Fruit fly (Drosophila melanogaster) whole organism, wandering third instar larva: Measurements from ENCODE around the gene Lgr4.
A peak's percentile ranks its signal among the peaks of the same experiment; 100 is the strongest.
"Not testable (repeated sequence)": the region's sequence is repeated elsewhere in the genome, so short reads cannot be mapped to it uniquely, and the experiment has no call there.

Source experiments
- Abd-B ChIP-seq: fragments of >200 bp; optimal IDR thresholded peaks from 2 replicates; lab custom pipeline; 2017; ENCODE audit warnings: missing biosample characterization, missing genetic modification characterization
- CG32264 ChIP-seq: fragments of 200-800 bp; sonication (Bioruptor generic); optimal IDR thresholded peaks from 2 replicates; lab custom pipeline; 2016; ENCODE audit warnings: missing biosample characterization, missing genetic modification characterization
- CG9705 ChIP-seq: fragments of 200-800 bp; sonication (Bioruptor generic); optimal IDR thresholded peaks from 2 replicates; lab custom pipeline; 2018; ENCODE audit warnings: missing biosample characterization, mild to moderate bottlenecking, missing genetic modification characterization
- CrebA ChIP-seq: fragments of 200-800 bp; sonication (Bioruptor generic); optimal IDR thresholded peaks from 2 replicates; lab custom pipeline; 2016; ENCODE audit warnings: missing biosample characterization, mild to moderate bottlenecking, missing genetic modification characterization, borderline replicate concordance
- Dfd ChIP-seq: fragments of >200 bp; optimal IDR thresholded peaks from 2 replicates; lab custom pipeline; 2017; ENCODE audit warnings: missing biosample characterization, missing genetic modification characterization
- Dif ChIP-seq: fragments of 200-275, 200-300 bp; sonication (Bioruptor generic); optimal IDR thresholded peaks from 2 replicates; lab custom pipeline; 2018; ENCODE audit warnings: missing biosample characterization, missing genetic modification characterization; ENCODE audit not compliant: partially characterized antibody
- GATAd ChIP-seq: sonication (Bioruptor generic); optimal IDR thresholded peaks from 2 replicates; lab custom pipeline; 2016; ENCODE audit warnings: missing biosample characterization, missing genetic modification characterization
- HLH106 ChIP-seq: fragments of 200-800 bp; optimal IDR thresholded peaks from 3 replicates; lab custom pipeline; 2019; ENCODE audit warnings: missing biosample characterization, mild to moderate bottlenecking, missing genetic modification characterization, moderate library complexity
- Hnf4 ChIP-seq: fragments of 200-800 bp; sonication (Bioruptor generic); optimal IDR thresholded peaks from 2 replicates; lab custom pipeline; 2016; ENCODE audit warnings: missing biosample characterization, mild to moderate bottlenecking, missing genetic modification characterization
- Hr78 ChIP-seq: fragments of >200 bp; optimal IDR thresholded peaks from 2 replicates; lab custom pipeline; 2017; ENCODE audit warnings: missing biosample characterization, missing genetic modification characterization
- Hr83 ChIP-seq: fragments of 200-300 bp; sonication (Bioruptor generic); optimal IDR thresholded peaks from 2 replicates; lab custom pipeline; 2016; ENCODE audit warnings: missing biosample characterization, mild to moderate bottlenecking, missing genetic modification characterization, moderate library complexity; ENCODE audit not compliant: poor library complexity, severe bottlenecking
- Jra ChIP-seq: sonication (Bioruptor generic); optimal IDR thresholded peaks from 2 replicates; lab custom pipeline; 2016; ENCODE audit warnings: missing biosample characterization, missing genetic modification characterization
- Mio ChIP-seq: sonication (Bioruptor generic); optimal IDR thresholded peaks from 2 replicates; lab custom pipeline; 2016; ENCODE audit warnings: missing biosample characterization, missing genetic modification characterization
- Myc ChIP-seq: fragments of >200 bp; optimal IDR thresholded peaks from 2 replicates; lab custom pipeline; 2017
- N ChIP-seq: fragments of >200 bp; optimal IDR thresholded peaks from 2 replicates; lab custom pipeline; 2018; ENCODE audit warnings: missing biosample characterization, missing external identifiers, missing genetic modification characterization
- OdsH ChIP-seq: fragments of 200-800 bp; sonication (Bioruptor generic); optimal IDR thresholded peaks from 2 replicates; lab custom pipeline; 2016; ENCODE audit warnings: missing biosample characterization, mild to moderate bottlenecking, missing genetic modification characterization
- Rel ChIP-seq, 2 experiments: fragments of 200-800 bp; sonication (Bioruptor generic) in 1 of 2; optimal IDR thresholded peaks; 2 replicates in 1 of 2; 3 replicates in 1 of 2; lab custom pipeline; 2016 to 2019; ENCODE audit warnings: mild to moderate bottlenecking in 2 of 2, missing biosample characterization in 2 of 2, missing genetic modification characterization in 2 of 2, moderate library complexity in 1 of 2
- Sp1 ChIP-seq: fragments of 200-800 bp; sonication (Bioruptor generic); optimal IDR thresholded peaks from 3 replicates; lab custom pipeline; 2019; ENCODE audit warnings: missing biosample characterization, mild to moderate bottlenecking, missing genetic modification characterization, moderate library complexity
- Vsx2 ChIP-seq: fragments of 200-300, 225-300 bp; sonication (Bioruptor generic); optimal IDR thresholded peaks from 2 replicates; lab custom pipeline; 2018; ENCODE audit warnings: missing biosample characterization, missing genetic modification characterization; ENCODE audit not compliant: partially characterized antibody
- br ChIP-seq: fragments of 200-800 bp; sonication (Bioruptor generic); optimal IDR thresholded peaks from 2 replicates; lab custom pipeline; 2016; ENCODE audit warnings: missing biosample characterization, missing genetic modification characterization
- brk ChIP-seq: fragments of 200-800 bp; sonication (Bioruptor generic); optimal IDR thresholded peaks from 2 replicates; lab custom pipeline; 2016; ENCODE audit warnings: missing biosample characterization, mild to moderate bottlenecking, missing genetic modification characterization
- dl ChIP-seq, 2 experiments: fragments of 175-275, 200-275 bp in 1 of 2; fragments of 200-275 bp in 1 of 2; sonication (Bioruptor generic); optimal IDR thresholded peaks; lab custom pipeline; 2018; ENCODE audit warnings: mild to moderate bottlenecking in 2 of 2, missing biosample characterization in 2 of 2, missing genetic modification characterization in 2 of 2, moderate library complexity in 2 of 2; ENCODE audit not compliant: partially characterized antibody in 2 of 2, insufficient read depth in 1 of 2
- dsf ChIP-seq: sonication (Bioruptor generic); optimal IDR thresholded peaks from 2 replicates; lab custom pipeline; 2016; ENCODE audit warnings: missing biosample characterization, missing genetic modification characterization, borderline replicate concordance
- ey ChIP-seq: fragments of 200-800 bp; sonication (Bioruptor generic); optimal IDR thresholded peaks from 2 replicates; lab custom pipeline; 2016; ENCODE audit warnings: missing biosample characterization, missing genetic modification characterization
- foxo ChIP-seq, 2 experiments: fragments of 200-800 bp; sonication (Bioruptor generic); optimal IDR thresholded peaks; 2 replicates in 1 of 2; 3 replicates in 1 of 2; lab custom pipeline; 2016 to 2017; ENCODE audit warnings: missing biosample characterization in 2 of 2, missing genetic modification characterization in 2 of 2
- fru ChIP-seq: fragments of 200-800 bp; sonication (Bioruptor generic); optimal IDR thresholded peaks from 3 replicates; lab custom pipeline; 2016; ENCODE audit warnings: missing biosample characterization, mild to moderate bottlenecking, missing genetic modification characterization
- h ChIP-seq: fragments of 200-800 bp; sonication (Bioruptor generic); optimal IDR thresholded peaks from 3 replicates; lab custom pipeline; 2016; ENCODE audit warnings: missing biosample characterization, mild to moderate bottlenecking, missing genetic modification characterization
- jim ChIP-seq: fragments of 175-275, 200-325 bp; sonication (Bioruptor generic); optimal IDR thresholded peaks from 2 replicates; lab custom pipeline; 2016; ENCODE audit warnings: missing biosample characterization, mild to moderate bottlenecking, missing genetic modification characterization
- lola ChIP-seq: fragments of >200 bp; optimal IDR thresholded peaks from 2 replicates; lab custom pipeline; 2017; ENCODE audit warnings: missing biosample characterization, missing genetic modification characterization
- pan ChIP-seq: fragments of >200 bp; optimal IDR thresholded peaks from 2 replicates; lab custom pipeline; 2017
- psq ChIP-seq: fragments of 200-800 bp; sonication (Bioruptor generic); optimal IDR thresholded peaks from 3 replicates; lab custom pipeline; 2017; ENCODE audit warnings: missing biosample characterization, mild to moderate bottlenecking, missing genetic modification characterization, moderate library complexity
- rgr ChIP-seq: fragments of 200-800 bp; sonication (Bioruptor generic); optimal IDR thresholded peaks from 3 replicates; lab custom pipeline; 2016; ENCODE audit warnings: missing biosample characterization, mild to moderate bottlenecking, missing genetic modification characterization
- sage ChIP-seq: fragments of 200-800 bp; sonication (Bioruptor generic); optimal IDR thresholded peaks from 2 replicates; lab custom pipeline; 2016; ENCODE audit warnings: missing biosample characterization, mild to moderate bottlenecking, missing genetic modification characterization
- sv ChIP-seq: fragments of 200-800 bp; sonication (Bioruptor generic); optimal IDR thresholded peaks from 3 replicates; lab custom pipeline; 2016; ENCODE audit warnings: missing biosample characterization, missing genetic modification characterization
- tai ChIP-seq: sonication (Bioruptor generic); optimal IDR thresholded peaks from 2 replicates; lab custom pipeline; 2016; ENCODE audit warnings: missing biosample characterization, missing genetic modification characterization
- usp ChIP-seq: fragments of >200 bp; optimal IDR thresholded peaks from 2 replicates; lab custom pipeline; 2017; ENCODE audit warnings: missing biosample characterization, missing genetic modification characterization

Gene Lgr4

DNA sequence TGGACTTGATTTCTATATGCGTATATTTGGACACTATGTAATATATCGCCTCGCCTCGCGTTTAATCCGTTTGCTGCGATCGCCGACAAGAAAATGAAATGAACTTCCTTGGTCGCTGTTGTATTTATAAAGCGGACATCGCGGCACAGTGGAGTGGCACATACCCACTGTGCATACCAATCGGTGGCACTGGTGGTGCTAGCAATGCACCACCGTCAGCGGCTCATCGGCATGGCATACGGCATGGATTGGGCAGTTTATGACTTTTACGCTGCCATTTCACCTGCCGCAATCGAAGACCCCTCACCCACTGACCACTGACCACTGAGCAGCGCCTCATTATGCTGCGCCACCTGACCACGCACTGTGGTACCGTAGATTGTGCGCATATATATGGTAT, 2.8 kb upstream of the Lgr4 start, which contains the start of gene CG12723:
CG12723 (minus strand) TSS at position 101 of the 400 bp plus-strand sequence.
- TF ChIP-seq N (GFP tag; lab: Kevin White, UChicago) (no peak), rgr (GFP tag; lab: Kevin White, UChicago) (no peak), OdsH (GFP tag; lab: Kevin White, UChicago) (no peak), CrebA (GFP tag; lab: Kevin White, UChicago) (no peak), Dif (GFP tag; lab: Kevin White, UChicago) (no peak), brk (GFP tag; lab: Kevin White, UChicago) (no peak), jim (GFP tag; lab: Kevin White, UChicago) (no peak), Rel (GFP tag; optimal IDR thresholded peaks at IDR 0.05; lab: Kevin White, UChicago) (no peak), Rel (tag; optimal IDR thresholded peaks at IDR 0.05; lab: Kevin White, UChicago) (no peak), Myc (lab: Kevin White, UChicago) (no peak), Sp1 (GFP tag; lab: Kevin White, UChicago) (no peak), Jra (no peak), foxo (GFP tag; optimal IDR thresholded peaks at IDR 0.05; lab: Kevin White, UChicago) (no peak), CG32264 (GFP tag; lab: Kevin White, UChicago) (no peak), br (GFP tag; lab: Kevin White, UChicago) (no peak), sv (GFP tag; lab: Kevin White, UChicago) (no peak)

DNA sequence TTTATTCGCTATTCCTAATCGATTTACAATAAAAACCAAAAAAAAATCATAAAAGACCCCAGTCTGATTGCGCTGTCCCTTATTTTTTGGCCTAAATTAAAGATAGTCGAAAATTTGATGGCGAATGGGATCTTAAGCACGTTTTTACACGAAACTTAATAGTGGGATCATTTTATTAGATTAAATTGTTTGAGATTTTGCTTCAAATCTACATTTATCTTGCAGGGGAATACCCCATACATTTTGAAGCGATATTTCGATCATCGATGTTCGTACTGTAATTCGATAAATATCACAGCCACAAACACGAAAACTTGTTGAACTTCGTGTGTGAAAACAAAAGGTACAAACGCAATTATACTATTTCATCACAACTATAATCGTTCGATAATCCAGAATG, 4.8 kb downstream of the Lgr4 start, which contains the start of gene CG32641:
CG32641 (plus strand) TSS at position 301 of the 400 bp plus-strand sequence.
- not testable (repeated sequence) for TF ChIP-seq Vsx2 (GFP tag; lab: Kevin White, UChicago); HLH106; Hr78
- TF ChIP-seq, all 38 proteins: peak for 0; not testable (repeated sequence) for 38

DNA sequence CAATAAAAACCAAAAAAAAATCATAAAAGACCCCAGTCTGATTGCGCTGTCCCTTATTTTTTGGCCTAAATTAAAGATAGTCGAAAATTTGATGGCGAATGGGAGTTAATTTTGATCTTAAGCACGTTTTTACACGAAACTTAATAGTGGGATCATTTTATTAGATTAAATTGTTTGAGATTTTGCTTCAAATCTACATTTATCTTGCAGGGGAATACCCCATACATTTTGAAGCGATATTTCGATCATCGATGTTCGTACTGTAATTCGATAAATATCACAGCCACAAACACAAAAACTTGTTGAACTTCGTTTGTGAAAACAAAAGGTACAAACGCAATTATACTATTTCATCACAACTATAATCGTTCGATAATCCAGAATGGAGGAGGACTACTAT, 11.2 kb downstream of the Lgr4 start, which contains the start of gene CG32640:
CG32640 (plus strand) TSS at position 286 of the 400 bp plus-strand sequence.
- not testable (repeated sequence) for TF ChIP-seq usp (GFP tag; lab: Kevin White, UChicago); Mio; Myc (lab: Kevin White, UChicago)
- TF ChIP-seq, all 38 proteins: peak for 0; not testable (repeated sequence) for 38

DNA sequence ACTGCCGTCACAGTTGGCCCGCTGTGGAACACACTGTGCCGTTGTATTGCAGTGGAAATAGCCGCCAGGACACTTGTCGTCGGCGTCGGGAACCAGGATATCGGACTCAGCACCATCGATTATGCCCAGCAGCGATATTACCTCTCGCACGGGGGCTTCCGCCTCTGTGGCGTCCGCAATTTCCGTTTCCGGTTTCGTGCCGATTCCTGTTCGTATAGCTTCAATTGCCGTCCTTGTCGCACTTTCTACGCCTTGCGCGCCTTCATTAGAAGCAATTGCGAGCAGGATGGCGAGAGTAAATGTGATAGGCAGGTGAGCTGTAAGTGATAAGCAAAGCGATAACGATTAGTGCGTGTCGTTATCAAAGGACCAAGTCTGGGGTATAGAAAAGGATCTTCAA, 16.1 kb downstream of the Lgr4 start:
- TF ChIP-seq foxo (GFP tag; optimal IDR thresholded peaks at IDR 0.05; lab: Kevin White, UChicago) (no peak), h (no peak), Hr83 (GFP tag; lab: Kevin White, UChicago) (no peak), rgr (GFP tag; lab: Kevin White, UChicago) (no peak), dl (GFP tag; optimal IDR thresholded peaks at IDR 0.05; lab: Kevin White, UChicago; ENCODE audit: insufficient read depth in 1 of 2, partially characterized antibody in 2 of 2) (no peak), jim (GFP tag; lab: Kevin White, UChicago) (no peak), Dfd (GFP tag; lab: Kevin White, UChicago) (no peak), dsf (no peak), psq (GFP tag; lab: Kevin White, UChicago) (no peak)

DNA sequence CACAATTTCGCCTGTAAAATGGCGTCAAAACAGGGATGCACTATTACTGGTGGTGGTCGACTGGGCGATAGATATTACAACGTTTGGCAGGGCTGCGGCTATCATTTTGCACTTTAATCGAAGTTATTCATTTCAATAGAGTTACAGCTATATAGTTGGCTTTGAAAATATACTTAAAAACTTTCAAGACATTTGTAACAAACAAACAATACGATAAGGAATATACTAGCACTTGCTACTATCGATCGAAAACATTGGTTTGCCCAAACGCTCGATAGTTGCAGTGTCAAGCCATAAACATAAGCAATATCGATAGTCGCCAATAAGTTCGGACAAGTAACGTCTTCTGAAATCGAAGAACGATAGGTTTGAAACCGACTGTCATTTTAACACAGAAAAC, 29.5 kb downstream of the Lgr4 start, which contains the start of the genes Bap60 and CG12096:
Bap60 (minus strand) TSS at position 28 of the 400 bp plus-strand sequence.
CG12096 (plus strand) TSS at position 124 of the 400 bp plus-strand sequence.
- TF ChIP-seq GATAd (peak; percentile 40), Sp1 (GFP tag; lab: Kevin White, UChicago) (peak; percentile 75), dl (GFP tag; optimal IDR thresholded peaks at IDR 0.05; lab: Kevin White, UChicago; ENCODE audit: insufficient read depth in 1 of 2, partially characterized antibody in 2 of 2) (no peak), sage (GFP tag; lab: Kevin White, UChicago) (no peak), N (GFP tag; lab: Kevin White, UChicago) (no peak), Hnf4 (GFP tag; lab: Kevin White, UChicago) (no peak), fru (peak; percentile 83), Myc (lab: Kevin White, UChicago) (peak; percentile 58), usp (GFP tag; lab: Kevin White, UChicago) (no peak), Rel (GFP tag; optimal IDR thresholded peaks at IDR 0.05; lab: Kevin White, UChicago) (no peak), Rel (tag; optimal IDR thresholded peaks at IDR 0.05; lab: Kevin White, UChicago) (peak; percentile 40), jim (GFP tag; lab: Kevin White, UChicago) (no peak), lola (no peak), psq (GFP tag; lab: Kevin White, UChicago) (peak; percentile 60), ey (peak; percentile 80), Dif (GFP tag; lab: Kevin White, UChicago) (no peak), h (peak; percentile 79), Hr83 (GFP tag; lab: Kevin White, UChicago) (no peak), Dfd (GFP tag; lab: Kevin White, UChicago) (no peak), dsf (no peak), tai (no peak), CG9705 (GFP tag; lab: Kevin White, UChicago) (peak; percentile 80), rgr (GFP tag; lab: Kevin White, UChicago) (peak; percentile 80), Abd-B (GFP tag; lab: Kevin White, UChicago) (no peak), pan (lab: Kevin White, UChicago) (no peak), Jra (peak; percentile 79), OdsH (GFP tag; lab: Kevin White, UChicago) (peak; percentile 62), foxo (GFP tag; optimal IDR thresholded peaks at IDR 0.05; lab: Kevin White, UChicago) (peak in 1 of 2 experiments; percentile 80), brk (GFP tag; lab: Kevin White, UChicago) (no peak), HLH106 (peak; percentile 87), br (GFP tag; lab: Kevin White, UChicago) (peak; percentile 81), Vsx2 (GFP tag; lab: Kevin White, UChicago) (no peak)
